Fruit fly (Drosophila melanogaster): Measurements from ENCODE around the gene CG6071.

CG6071 gene

DNA sequence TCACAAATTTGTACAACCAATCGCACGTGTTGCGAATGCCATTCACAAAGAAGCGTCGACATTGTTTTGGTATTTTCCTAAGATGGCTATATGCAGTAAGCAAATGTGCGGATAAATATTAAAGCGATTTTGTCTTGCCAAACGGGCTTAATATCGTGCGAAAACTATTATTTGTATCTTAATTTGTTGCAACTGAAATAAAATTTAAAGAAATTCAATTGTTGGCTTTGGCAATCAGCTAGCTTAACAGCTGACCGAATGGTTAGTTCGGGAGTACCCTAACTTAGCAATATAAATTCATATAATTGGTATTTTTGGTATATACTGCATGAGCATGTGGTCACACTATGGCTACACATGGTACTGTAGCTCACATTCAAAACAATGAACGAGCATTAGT is 2.6 kb upstream of the CG6071 start, which contains the start of the genes RIOK1 and Polr3H (continued):
- TF ChIP-seq odd (GFP tag; optimal IDR thresholded peaks at IDR 0.05) (no peak), nom (GFP tag; optimal IDR thresholded peaks at IDR 0.05) (no peak), CG14050 (GFP tag; IDR thresholded peaks at IDR 0.05) (peak; percentile 38; the same call in 1 of the 3 replicates), ken (GFP tag; IDR thresholded peaks at IDR 0.05) (peak; percentile 43; the same call in 1 of the 3 replicates), Fer1 (GFP tag; optimal IDR thresholded peaks at IDR 0.05) (no peak), pho (GFP tag; optimal IDR thresholded peaks at IDR 0.05) (peak; percentile 80), row (GFP tag; IDR thresholded peaks at IDR 0.05) (peak; percentile 88), dm (GFP tag; optimal IDR thresholded peaks at IDR 0.05) (peak; percentile 98), pnt (GFP tag; optimal IDR thresholded peaks at IDR 0.05) (peak; percentile 32), ham (GFP tag; IDR thresholded peaks at IDR 0.05) (no peak), fd3F (GFP tag; optimal IDR thresholded peaks at IDR 0.05) (peak; percentile 39), her (GFP tag; optimal IDR thresholded peaks at IDR 0.05) (peak; percentile 63), sim (GFP tag; IDR thresholded peaks at IDR 0.05) (no peak), ATbp (GFP tag; optimal IDR thresholded peaks at IDR 0.05) (no peak), slbo (GFP tag; IDR thresholded peaks at IDR 0.05) (peak; percentile 72), wor (GFP tag; IDR thresholded peaks at IDR 0.05) (no peak), prd (optimal IDR thresholded peaks at IDR 0.05) (no peak), prd (GFP tag; IDR thresholded peaks at IDR 0.05) (peak; percentile 67), CG12219 (GFP tag; optimal IDR thresholded peaks at IDR 0.05) (no peak), CG3726 (GFP tag; IDR thresholded peaks at IDR 0.05) (no peak), nmo (GFP tag; optimal IDR thresholded peaks at IDR 0.05) (peak; percentile 78), Taf1 (GFP tag; IDR thresholded peaks at IDR 0.05) (no peak), tin (GFP tag; optimal IDR thresholded peaks at IDR 0.05) (peak; percentile 72), CG2116 (GFP tag; optimal IDR thresholded peaks at IDR 0.05) (peak; percentile 53), crp (GFP tag; optimal IDR thresholded peaks at IDR 0.05) (peak; percentile 64 to 90), bowl (GFP tag; IDR thresholded peaks at IDR 0.05) (no peak), Mad (GFP tag; optimal IDR thresholded peaks at IDR 0.05) (peak; percentile 67), Rx (GFP tag; IDR thresholded peaks at IDR 0.05) (no peak; the same call in 1 of the 2 replicates), stwl (tag; optimal IDR thresholded peaks at IDR 0.05) (peak; percentile 80), hbn (GFP tag; IDR thresholded peaks at IDR 0.05; ENCODE audit: partially characterized antibody) (no peak), CG10366 (GFP tag; IDR thresholded peaks at IDR 0.05) (peak; percentile 67), CG11560 (tag; IDR thresholded peaks at IDR 0.05) (no peak), CG13296 (GFP tag; optimal IDR thresholded peaks at IDR 0.05) (no peak), D19B (GFP tag; optimal IDR thresholded peaks at IDR 0.05) (no peak), chn (GFP tag; optimal IDR thresholded peaks at IDR 0.05) (peak; percentile 81), danr (GFP tag; IDR thresholded peaks at IDR 0.05) (no peak), HmgD (GFP tag; optimal IDR thresholded peaks at IDR 0.05) (no peak), CG7745 (tag; optimal IDR thresholded peaks at IDR 0.05) (no peak), CG2129 (GFP tag; IDR thresholded peaks at IDR 0.05; ENCODE audit: partially characterized antibody) (no peak), CG14965 (GFP tag; optimal IDR thresholded peaks at IDR 0.05; ENCODE audit: borderline replicate concordance) (peak; percentile 3), CG6813 (GFP tag; optimal IDR thresholded peaks at IDR 0.05) (no peak), BEAF-32 (GFP tag; optimal IDR thresholded peaks at IDR 0.05) (peak; percentile 50), CG13123 (GFP tag; optimal IDR thresholded peaks at IDR 0.05) (peak; percentile 65), CG11456 (GFP tag; IDR thresholded peaks at IDR 0.05) (peak; percentile 55; the same call in 1 of the 3 replicates), org-1 (GFP tag; optimal IDR thresholded peaks at IDR 0.05) (no peak), CG6854 (GFP tag; optimal IDR thresholded peaks at IDR 0.05) (no peak), Asciz (GFP tag; optimal IDR thresholded peaks at IDR 0.05) (no peak), CG9609 (GFP tag; optimal IDR thresholded peaks at IDR 0.05) (peak; percentile 76), CG4328 (GFP tag; optimal IDR thresholded peaks at IDR 0.05) (no peak), Sox102F (GFP tag; optimal IDR thresholded peaks at IDR 0.05) (no peak), HLH4C (GFP tag; IDR thresholded peaks at IDR 0.05; ENCODE audit: partially characterized antibody) (no peak)
